Worm (Caenorhabditis elegans) whole organism, midembryonic: Measurements from ENCODE around the gene F55G1.7.

Source experiments
- T22C8.4 ChIP-seq: fragments of 200-800 bp; sonication (Bioruptor generic); IDR thresholded peaks from 2 replicates; pipeline ENCODE4 v1.3.6; 2022; ENCODE audit warnings: missing genetic modification characterization, missing compliant biosample characterization
- cog-1 ChIP-seq: sonication (generic microtip); optimal IDR thresholded peaks from 2 replicates; lab custom pipeline; 2016; ENCODE audit warnings: missing genetic modification characterization, missing compliant biosample characterization
- flt-1 ChIP-seq: fragments of 200-800 bp; sonication (Bioruptor generic); IDR thresholded peaks from 2 replicates; pipeline ENCODE4 v1.3.6; 2022; ENCODE audit warnings: missing genetic modification characterization, missing compliant biosample characterization
- klf-2 ChIP-seq: fragments of 200-800 bp; sonication (Bioruptor generic); conservative IDR thresholded peaks from 2 replicates; pipeline ENCODE4 v1.3.6; 2022; ENCODE audit warnings: missing genetic modification reagents, missing genetic modification characterization, missing compliant biosample characterization
- med-1 ChIP-seq: sonication (generic microtip); optimal IDR thresholded peaks from 2 replicates; lab custom pipeline; 2017; ENCODE audit warnings: missing genetic modification characterization, mild to moderate bottlenecking, missing compliant biosample characterization, antibody characterized with exemption, missing genetic modification reagents; ENCODE audit not compliant: insufficient read depth
- ref-1 ChIP-seq: fragments of 200-800 bp; sonication (Bioruptor generic); conservative IDR thresholded peaks from 2 replicates; pipeline ENCODE4 v1.3.6; 2022; ENCODE audit warnings: missing genetic modification reagents, missing genetic modification characterization, missing compliant biosample characterization
- tab-1 ChIP-seq: fragments of 200-800 bp; sonication (Bioruptor generic); IDR thresholded peaks from 2 replicates; pipeline ENCODE4 v1.3.6; 2022; ENCODE audit warnings: missing genetic modification characterization, missing compliant biosample characterization
- ztf-23 ChIP-seq: fragments of 200-800 bp; sonication (Bioruptor generic); IDR thresholded peaks from 2 replicates; pipeline ENCODE4 v1.3.6; 2022; ENCODE audit warnings: missing genetic modification reagents, missing genetic modification characterization, missing compliant biosample characterization
- ztf-29 ChIP-seq: fragments of 200-800 bp; sonication (Bioruptor generic); IDR thresholded peaks from 2 replicates; pipeline ENCODE4 v1.3.6; 2022; ENCODE audit warnings: missing genetic modification reagents, missing genetic modification characterization, missing compliant biosample characterization

- TF ChIP-seq cog-1 (tag; lab: Kevin White, UChicago) (no peak), flt-1 (GFP tag; lab: Robert Waterston, UW) (no peak), ref-1 (GFP tag; lab: Robert Waterston, UW) (no peak), tab-1 (GFP tag; lab: Robert Waterston, UW) (no peak), med-1 (GFP tag; lab: Kevin White, UChicago) (no peak), klf-2 (GFP tag; lab: Robert Waterston, UW) (no peak), ztf-23 (GFP tag; lab: Robert Waterston, UW) (no peak), ztf-29 (GFP tag; lab: Robert Waterston, UW) (no peak), T22C8.4 (GFP tag; lab: Robert Waterston, UW) (no peak)
Measured at ce11 chrIV:7445236-7445635, 24.4 kb downstream of the F55G1.7 start, which contains the start of gene valv-1.
